Worm (Caenorhabditis elegans) whole organism, young adult: ENCODE measurements around the gene ten-1.

Source experiments
- F37B4.10 ChIP-seq: fragments of 200-800 bp; sonication (Bioruptor generic); IDR thresholded peaks from 2 replicates; pipeline ENCODE4 v1.3.6; 2022; ENCODE audit warnings: missing genetic modification characterization, missing compliant biosample characterization
- F57A8.1 ChIP-seq: fragments of 200-800 bp; sonication (Bioruptor generic); optimal IDR thresholded peaks from 2 replicates; lab custom pipeline; 2018; ENCODE audit warnings: mild to moderate bottlenecking, missing genetic modification characterization, moderate library complexity, missing compliant biosample characterization
- Y79H2A.3 ChIP-seq: fragments of 200-800 bp; sonication (Bioruptor generic); conservative IDR thresholded peaks from 2 replicates; pipeline ENCODE4 v1.3.6; 2022; ENCODE audit warnings: missing genetic modification reagents, missing genetic modification characterization, missing compliant biosample characterization
- nfya-1 ChIP-seq: sonication (generic microtip); optimal IDR thresholded peaks from 2 replicates; lab custom pipeline; 2017; ENCODE audit warnings: antibody characterized with exemption, missing compliant biosample characterization, missing genetic modification characterization, borderline replicate concordance; ENCODE audit not compliant: insufficient read depth
- nhr-179 ChIP-seq: sonication (generic microtip); optimal IDR thresholded peaks from 2 replicates; lab custom pipeline; 2016; ENCODE audit warnings: mild to moderate bottlenecking, missing genetic modification characterization, missing compliant biosample characterization
- nhr-90 ChIP-seq: sonication (generic microtip); optimal IDR thresholded peaks from 2 replicates; lab custom pipeline; 2016; ENCODE audit warnings: missing genotype, mild to moderate bottlenecking, missing genetic modification characterization, missing compliant biosample characterization
- unc-62 ChIP-seq: fragments of 150-350 bp; optimal IDR thresholded peaks from 2 replicates; lab custom pipeline; 2014; ENCODE audit warnings: missing biosample characterization, missing genetic modification reagents, missing genetic modification characterization
- ztf-6 ChIP-seq: fragments of 200-800 bp; sonication (Bioruptor generic); IDR thresholded peaks from 2 replicates; pipeline ENCODE4 v1.3.6; 2022; ENCODE audit warnings: missing genetic modification reagents, missing genetic modification characterization, missing compliant biosample characterization

DNA sequence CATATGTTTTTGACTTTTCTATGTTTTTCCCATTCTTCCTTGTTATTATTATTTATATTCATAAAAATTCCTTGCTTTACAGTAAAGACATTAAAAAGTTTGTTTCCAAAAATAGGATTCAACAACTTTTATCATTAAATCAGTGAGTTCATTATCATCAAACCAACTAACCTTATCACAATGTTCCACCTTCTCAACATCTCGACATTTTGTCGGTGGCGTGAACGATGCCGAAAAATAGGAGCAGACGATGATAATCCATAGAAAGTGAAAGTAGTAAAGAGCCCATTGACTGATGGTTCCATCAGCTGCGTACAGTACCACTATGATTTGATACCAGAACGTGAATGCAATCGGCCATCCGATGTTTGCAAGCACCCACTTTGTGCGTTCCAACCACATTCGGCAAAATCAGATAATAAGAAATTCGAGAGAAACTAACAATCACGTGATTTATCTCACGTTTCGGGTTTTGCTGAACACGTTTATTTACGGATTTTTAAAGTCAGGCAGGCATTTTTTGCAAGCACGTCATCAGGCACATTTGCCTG lies 28.0 kb downstream of the ten-1 start, which contains the start of gene dhhc-5:
- no peak for TF ChIP-seq F37B4.10
- no peak for TF ChIP-seq nhr-179 (tag; lab: Kevin White, UChicago)
- TF ChIP-seq F57A8.1 (GFP tag; lab: Kevin White, UChicago) = no peak
- no peak for TF ChIP-seq ztf-6 (GFP tag; lab: Robert Waterston, UW)
- no peak for TF ChIP-seq unc-62 (GFP tag; lab: Kevin White, UChicago)
- no peak for TF ChIP-seq nhr-90
- no peak for TF ChIP-seq Y79H2A.3 (GFP tag; lab: Robert Waterston, UW)
- no peak for TF ChIP-seq nfya-1
